Worm (Caenorhabditis elegans): ENCODE results near the gene Y75B12B.1.

- TF ChIP-seq tbx-2 (tag; optimal IDR thresholded peaks at IDR 0.05), result peak; percentile 94
- peak; percentile 90 for TF ChIP-seq fos-1 (tag; optimal IDR thresholded peaks at IDR 0.05)
- TF ChIP-seq ztf-11 (tag; optimal IDR thresholded peaks at IDR 0.05), result peak in 1 of 2 experiments; percentile 17
- peak; percentile 96 for TF ChIP-seq lin-15B (tag; optimal IDR thresholded peaks at IDR 0.05)
- TF ChIP-seq F16B12.6 (tag; optimal IDR thresholded peaks at IDR 0.05), result peak; percentile 74
- no peak for TF ChIP-seq unc-62 (GFP tag; optimal IDR thresholded peaks at IDR 0.05)
Observed at ce11 chrV:15189567-15189966, 5.1 kb downstream of the Y75B12B.1 start, which contains the start of gene cyn-3.

Data from whole organism, L1 larva.